Fruit fly (Drosophila melanogaster): Measurements from ENCODE around the gene Sfmbt.

Gene Sfmbt

DNA sequence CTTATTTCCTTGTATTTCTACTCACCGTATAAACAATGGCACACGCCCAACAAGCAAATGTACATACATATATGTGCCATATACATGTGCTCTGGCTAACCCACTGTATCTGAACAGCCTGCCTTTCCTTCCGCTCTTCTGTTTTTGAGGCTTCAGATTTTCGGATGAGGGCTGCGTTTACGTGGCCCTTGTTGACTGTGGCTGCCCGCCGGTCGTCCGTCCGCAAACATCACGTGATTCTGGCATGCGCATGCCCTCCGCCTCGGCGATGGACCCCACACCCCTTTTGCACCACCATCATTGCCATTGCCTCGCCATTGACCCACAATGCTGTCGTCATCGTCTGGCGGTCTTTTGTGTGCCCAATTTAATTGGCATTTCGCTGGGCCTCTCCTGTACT, 28.7 kb upstream of the Sfmbt start (continued):
- TF ChIP-seq Elba2 (GFP tag; optimal IDR thresholded peaks at IDR 0.05) (no peak), chn (GFP tag; optimal IDR thresholded peaks at IDR 0.05) (no peak), oc (tag; optimal IDR thresholded peaks at IDR 0.05) (no peak), ind (GFP tag; optimal IDR thresholded peaks at IDR 0.05) (no peak), CG13287 (GFP tag; IDR thresholded peaks at IDR 0.05; ENCODE audit: partially characterized antibody) (peak; percentile 14; the same call in 1 of the 2 replicates), CG9932 (GFP tag; IDR thresholded peaks at IDR 0.05) (no peak), ase (GFP tag; IDR thresholded peaks at IDR 0.05) (no peak), wdn (GFP tag; IDR thresholded peaks at IDR 0.05) (no peak), phol (tag; optimal IDR thresholded peaks at IDR 0.05) (no peak), btn (GFP tag; optimal IDR thresholded peaks at IDR 0.05) (no peak), CG42726 (GFP tag; IDR thresholded peaks at IDR 0.05; ENCODE audit: partially characterized antibody) (no peak), bab2 (GFP tag; optimal IDR thresholded peaks at IDR 0.05) (peak; percentile 5), Med (GFP tag) (peak; percentile 93), eyg (GFP tag; optimal IDR thresholded peaks at IDR 0.05) (no peak), da (GFP tag; optimal IDR thresholded peaks at IDR 0.05) (no peak), fd96Cb (tag; optimal IDR thresholded peaks at IDR 0.05) (no peak), Opbp (GFP tag; IDR thresholded peaks at IDR 0.05; ENCODE audit: partially characterized antibody) (no peak), CG10321 (GFP tag; IDR thresholded peaks at IDR 0.05) (no peak), CG32767 (GFP tag; IDR thresholded peaks at IDR 0.05) (peak; percentile 59; the same call in 1 of the 2 replicates), knrl (GFP tag; IDR thresholded peaks at IDR 0.05; ENCODE audit: partially characterized antibody) (no peak), CG30020 (tag; optimal IDR thresholded peaks at IDR 0.05) (no peak), CG18011 (GFP tag; optimal IDR thresholded peaks at IDR 0.05) (no peak), Nf-YC (tag; optimal IDR thresholded peaks at IDR 0.05) (peak; percentile 38), Vsx1 (GFP tag; optimal IDR thresholded peaks at IDR 0.05) (peak; percentile 25), CG14965 (GFP tag; optimal IDR thresholded peaks at IDR 0.05; ENCODE audit: borderline replicate concordance) (no peak), vfl (GFP tag; optimal IDR thresholded peaks at IDR 0.05) (no peak), CG16779 (GFP tag; IDR thresholded peaks at IDR 0.05) (no peak), CG30403 (GFP tag; optimal IDR thresholded peaks at IDR 0.05) (no peak), Kr (GFP tag; optimal IDR thresholded peaks at IDR 0.05) (no peak), caup (GFP tag; optimal IDR thresholded peaks at IDR 0.05; ENCODE audit: severe bottlenecking) (peak; percentile 39), al (GFP tag; IDR thresholded peaks at IDR 0.05) (no peak), gt (GFP tag; IDR thresholded peaks at IDR 0.05) (no peak), run (tag; optimal IDR thresholded peaks at IDR 0.05) (peak; percentile 21), Tbp (GFP tag; optimal IDR thresholded peaks at IDR 0.05) (no peak), CG4707 (GFP tag; optimal IDR thresholded peaks at IDR 0.05) (peak; percentile 55), Max (GFP tag; optimal IDR thresholded peaks at IDR 0.05) (no peak), cato (GFP tag; optimal IDR thresholded peaks at IDR 0.05; ENCODE audit: borderline replicate concordance) (no peak), Spps (tag; optimal IDR thresholded peaks at IDR 0.05) (no peak), ham (GFP tag; IDR thresholded peaks at IDR 0.05) (no peak), Hr78 (GFP tag; optimal IDR thresholded peaks at IDR 0.05) (peak in 1 of 2 experiments; percentile 17), Antp (GFP tag; optimal IDR thresholded peaks at IDR 0.05) (peak; percentile 12), org-1 (GFP tag; optimal IDR thresholded peaks at IDR 0.05) (peak; percentile 6), CG9817 (tag; optimal IDR thresholded peaks at IDR 0.05) (no peak), CG12299 (tag; optimal IDR thresholded peaks at IDR 0.05) (no peak), CG10654 (GFP tag; optimal IDR thresholded peaks at IDR 0.05) (no peak), CG11723 (GFP tag; optimal IDR thresholded peaks at IDR 0.05) (peak; percentile 30), ranshi (GFP tag; IDR thresholded peaks at IDR 0.05) (no peak; the same call in 1 of the 2 replicates), ssp (GFP tag; IDR thresholded peaks at IDR 0.05) (no peak), ERR (GFP tag; optimal IDR thresholded peaks at IDR 0.05) (peak; percentile 23), CG14710 (tag; optimal IDR thresholded peaks at IDR 0.05) (peak; percentile 24), sob (GFP tag; IDR thresholded peaks at IDR 0.05) (no peak)
